Worm (Caenorhabditis elegans): Measurements from ENCODE around the gene der-2.

ce11 chrIII:7247740-7248139 is 24.8 kb upstream of the der-2 start, which contains the start of gene zmp-6:
- TF ChIP-seq mep-1 (tag; optimal IDR thresholded peaks at IDR 0.05) (no peak), ztf-11 (tag; optimal IDR thresholded peaks at IDR 0.05) (no peak), cnd-1 (tag; optimal IDR thresholded peaks at IDR 0.05) (no peak), ces-1 (GFP tag; optimal IDR thresholded peaks at IDR 0.05) (no peak), nhr-12 (tag; optimal IDR thresholded peaks at IDR 0.05) (no peak), bed-3 (GFP tag; optimal IDR thresholded peaks at IDR 0.05) (no peak), blmp-1 (tag; optimal IDR thresholded peaks at IDR 0.05) (no peak)
